Worm (Caenorhabditis elegans): Measurements from ENCODE around the gene C37E2.3.

C37E2.3 gene

ce11 chrX:14228764-14229163 lies 48.5 kb downstream of the C37E2.3 start (continued):
- TF ChIP-seq lag-1 (GFP tag; IDR thresholded peaks at IDR 0.05) (no peak), K11D2.4 (GFP tag; IDR thresholded peaks at IDR 0.05) (no peak), lin-40 (tag; optimal IDR thresholded peaks at IDR 0.05) (no peak), chd-7 (tag; optimal IDR thresholded peaks at IDR 0.05) (peak; percentile 53), Y95B8A.8 (GFP tag; IDR thresholded peaks at IDR 0.05) (no peak), him-1 (tag; optimal IDR thresholded peaks at IDR 0.05) (peak; percentile 62), lin-35 (GFP tag; optimal IDR thresholded peaks at IDR 0.05) (peak in 1 of 3 experiments; percentile 6), cebp-2 (GFP tag; IDR thresholded peaks at IDR 0.05) (0 out of 2 replicates have a peak, but pooled peaks have one; percentile 16), mes-4 (tag; optimal IDR thresholded peaks at IDR 0.05) (peak; percentile 10), mxl-1 (tag; optimal IDR thresholded peaks at IDR 0.05) (peak; percentile 40), lin-26 (GFP tag; IDR thresholded peaks at IDR 0.05) (peak; percentile 87), ceh-100 (GFP tag; IDR thresholded peaks at IDR 0.05) (no peak), rpc-1 (optimal IDR thresholded peaks at IDR 0.05) (peak; percentile 91), rpc-1 (tag; optimal IDR thresholded peaks at IDR 0.05) (peak; percentile 96), ama-1 (optimal IDR thresholded peaks at IDR 0.05) (no peak), ama-1 (GFP tag; optimal IDR thresholded peaks at IDR 0.05) (peak in 1 of 2 experiments; percentile 27), D2030.7 (GFP tag; IDR thresholded peaks at IDR 0.05) (peak; percentile 47; the same call in 1 of the 2 replicates), snpc-4 (GFP tag; optimal IDR thresholded peaks at IDR 0.05) (peak; percentile 76), snpc-4 (tag; optimal IDR thresholded peaks at IDR 0.05) (peak in 2 of 4 experiments; percentile 58 to 77), ztf-6 (GFP tag; IDR thresholded peaks at IDR 0.05) (no peak), hlh-26 (GFP tag; conservative IDR thresholded peaks at IDR 0.05) (no peak), lir-1 (GFP tag; conservative IDR thresholded peaks at IDR 0.05) (peak; percentile 84; the same call in 1 of the 2 replicates), ztf-18 (tag; optimal IDR thresholded peaks at IDR 0.05) (peak; percentile 56), Y53G8AR.9 (GFP tag; conservative IDR thresholded peaks at IDR 0.05) (no peak), rec-8 (tag; optimal IDR thresholded peaks at IDR 0.05) (peak in 1 of 2 experiments; percentile 75), zfh-2 (GFP tag; conservative IDR thresholded peaks at IDR 0.05) (no peak), tbp1 (GFP tag; optimal IDR thresholded peaks at IDR 0.05) (peak; percentile 91), mcd-1 (GFP tag; IDR thresholded peaks at IDR 0.05) (no peak), zim-3 (tag; optimal IDR thresholded peaks at IDR 0.05) (peak; percentile 2), tbx-9 (tag; optimal IDR thresholded peaks at IDR 0.05; ENCODE audit: borderline replicate concordance) (no peak), T26A5.8 (tag; optimal IDR thresholded peaks at IDR 0.05) (no peak), hmg-20 (GFP tag; IDR thresholded peaks at IDR 0.05) (no peak), Y79H2A.3 (GFP tag; conservative IDR thresholded peaks at IDR 0.05) (no peak), attf-3 (GFP tag; conservative IDR thresholded peaks at IDR 0.05) (no peak), pbrm-1 (GFP tag; IDR thresholded peaks at IDR 0.05) (peak; percentile 61; the same call in 1 of the 2 replicates), B0035.1 (tag; optimal IDR thresholded peaks at IDR 0.05) (peak; percentile 14), snpc-1.1 (tag; optimal IDR thresholded peaks at IDR 0.05; ENCODE audit: insufficient read depth) (peak; percentile 48), C06A6.2 (GFP tag; conservative IDR thresholded peaks at IDR 0.05) (no peak), die-1 (tag; optimal IDR thresholded peaks at IDR 0.05) (peak; percentile 84), hrde-1 (tag; optimal IDR thresholded peaks at IDR 0.05; ENCODE audit: borderline replicate concordance) (peak; percentile 40), Y67H2A.10 (GFP tag; conservative IDR thresholded peaks at IDR 0.05) (no peak), F10E7.11 (tag; optimal IDR thresholded peaks at IDR 0.05) (no peak), madf-10 (tag; optimal IDR thresholded peaks at IDR 0.05) (peak; percentile 19), B0019.2 (GFP tag; conservative IDR thresholded peaks at IDR 0.05) (no peak), nfya-2 (GFP tag; IDR thresholded peaks at IDR 0.05) (no peak), akir-1 (GFP tag; optimal IDR thresholded peaks at IDR 0.05) (no peak), F57C9.4 (tag; optimal IDR thresholded peaks at IDR 0.05) (no peak), nhr-27 (tag; optimal IDR thresholded peaks at IDR 0.05) (no peak), athp-1 (tag; optimal IDR thresholded peaks at IDR 0.05) (peak; percentile 30)

All from whole organism, young adult.